Worm (Caenorhabditis elegans) whole organism, L4 larva: Measurements from ENCODE around the gene F40F11.3.

Experiments
- nhr-6 ChIP-seq: fragments of 150-350 bp; optimal IDR thresholded peaks from 2 replicates; lab custom pipeline; 2014; ENCODE audit warnings: missing biosample characterization, missing genetic modification characterization
- unc-130 ChIP-seq: sonication (generic microtip); optimal IDR thresholded peaks from 2 replicates; lab custom pipeline; 2016; ENCODE audit warnings: missing genetic modification reagents, missing genetic modification characterization, missing compliant biosample characterization

DNA sequence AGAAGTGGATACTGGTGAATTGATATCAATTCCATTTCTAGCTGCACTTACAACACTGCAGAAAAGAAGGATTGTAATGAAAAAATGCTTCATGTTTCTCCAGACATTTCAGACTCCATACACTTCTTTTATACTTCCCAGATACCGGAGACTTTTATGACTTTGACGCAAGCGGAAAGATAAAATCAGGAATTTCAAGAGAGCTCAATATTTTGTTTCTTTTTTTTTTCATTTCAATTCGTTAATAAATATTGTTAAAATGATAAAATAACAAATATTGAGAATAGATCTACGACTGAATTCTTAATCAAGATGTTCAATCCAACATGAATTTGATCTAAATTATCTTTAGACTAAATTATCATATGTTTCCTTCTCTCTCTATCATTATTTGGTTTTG is 31.7 kb upstream of the F40F11.3 start, which contains the start of gene lys-5:
- TF ChIP-seq unc-130 (GFP tag; lab: Kevin White, UChicago) (no peak), nhr-6 (tag; lab: Kevin White, UChicago) (no peak)
